Fruit fly (Drosophila melanogaster) whole organism: ENCODE measurements around the gene Cpr30F.

Experiments used
- CG8478 ChIP-seq: fragments of >200 bp; optimal IDR thresholded peaks from 2 replicates; lab custom pipeline; 2018; ENCODE audit warnings: inconsistent platforms
- Dll ChIP-seq: fragments of >200 bp; optimal IDR thresholded peaks from 2 replicates; lab custom pipeline; 2017
- EcR ChIP-seq, 2 experiments: fragments of >200 bp; optimal IDR thresholded peaks; 2 replicates each; lab custom pipeline; 2017; ENCODE audit warnings: missing biosample characterization in 2 of 2, missing genetic modification characterization in 2 of 2, missing genetic modification reagents in 2 of 2
- pan ChIP-seq: fragments of >200 bp; optimal IDR thresholded peaks from 2 replicates; lab custom pipeline; 2017
- psq ChIP-seq: fragments of >200 bp; optimal IDR thresholded peaks from 2 replicates; lab custom pipeline; 2017
- usp ChIP-seq: fragments of >200 bp; optimal IDR thresholded peaks from 2 replicates; lab custom pipeline; 2017; ENCODE audit warnings: missing biosample characterization, missing genetic modification characterization, mixed read lengths

DNA sequence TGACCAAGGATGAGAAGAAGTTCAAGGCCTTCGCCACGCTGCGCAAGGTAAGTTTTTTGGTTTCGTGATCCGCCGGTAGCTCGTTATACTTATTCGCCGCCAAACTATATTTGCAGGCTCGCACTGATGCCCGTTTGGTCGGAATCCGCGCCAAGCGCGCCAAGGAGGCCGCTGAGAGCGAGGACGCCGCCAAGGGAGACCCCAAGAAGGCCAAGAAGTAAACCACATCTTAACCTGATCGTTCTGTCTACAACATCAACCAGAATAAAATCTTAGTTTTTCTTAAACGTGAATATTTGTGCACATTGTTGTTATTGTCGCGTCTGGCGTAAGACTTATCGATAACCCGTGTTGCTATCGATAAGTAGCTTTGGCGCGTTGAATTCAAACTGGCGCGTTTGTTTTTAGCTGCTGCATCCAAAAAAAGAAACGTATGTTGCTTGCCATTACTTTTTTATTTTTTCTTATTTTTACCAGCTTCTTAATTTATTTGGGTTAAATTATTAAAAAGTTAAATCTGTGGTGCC is 35.3 kb upstream of the Cpr30F start:
- TF ChIP-seq CG8478 (lab: Kevin White, UChicago) (no peak), psq (lab: Kevin White, UChicago) (no peak), usp (GFP tag; lab: Kevin White, UChicago) (no peak), EcR (GFP tag; optimal IDR thresholded peaks at IDR 0.05; lab: Kevin White, UChicago) (no peak), pan (no peak), Dll (no peak)
